Fruit fly (Drosophila melanogaster): Measurements from ENCODE around the gene Npc2c.

DNA sequence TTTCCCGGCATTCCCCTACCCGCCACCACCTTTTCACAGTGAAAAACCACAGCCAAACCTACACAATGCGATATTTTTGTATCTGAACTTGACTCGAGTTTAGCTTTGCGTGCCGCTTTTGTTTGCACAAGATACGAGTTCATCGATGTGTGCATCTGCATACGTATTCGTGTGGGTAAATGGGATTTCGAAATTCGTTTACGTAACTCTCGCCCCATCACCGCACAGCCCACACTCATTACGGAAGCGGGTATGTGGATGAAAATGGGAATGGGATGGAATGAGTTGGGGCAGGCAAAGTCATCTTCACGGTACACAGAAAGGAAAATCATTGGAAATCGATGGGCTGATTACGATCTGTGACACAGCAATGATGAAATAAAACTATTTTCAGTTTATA, 26.2 kb downstream of the Npc2c start:
- TF ChIP-seq CG17612 (GFP tag; IDR thresholded peaks at IDR 0.05) (no peak), CG7839 (tag; optimal IDR thresholded peaks at IDR 0.05) (no peak)

Measured in whole organism, embryonic.